Worm (Caenorhabditis elegans) whole organism, L3 larva: ENCODE measurements around the gene ssup-72.

Experiments
- R02D3.7 ChIP-seq: fragments of 150-350 bp; optimal IDR thresholded peaks from 2 replicates; lab custom pipeline; 2014; ENCODE audit warnings: missing biosample characterization, missing genetic modification characterization
- ZK546.5 ChIP-seq: sonication (generic microtip); optimal IDR thresholded peaks from 2 replicates; lab custom pipeline; 2017; ENCODE audit warnings: missing biosample characterization, missing genetic modification characterization
- aly-2 ChIP-seq: fragments of 150-350 bp; optimal IDR thresholded peaks from 2 replicates; lab custom pipeline; 2014; ENCODE audit warnings: missing biosample characterization, missing genetic modification characterization
- ama-1 ChIP-seq: fragments of 150-350 bp; optimal IDR thresholded peaks from 2 replicates; lab custom pipeline; 2018
- ceh-16 ChIP-seq: sonication (generic microtip); optimal IDR thresholded peaks from 2 replicates; lab custom pipeline; 2017; ENCODE audit warnings: missing biosample characterization, missing genetic modification characterization
- ceh-28 ChIP-seq: fragments of 150-350 bp; optimal IDR thresholded peaks from 2 replicates; lab custom pipeline; 2014; ENCODE audit warnings: missing biosample characterization, missing genetic modification reagents, missing genetic modification characterization
- ceh-82 ChIP-seq: fragments of 150-350 bp; optimal IDR thresholded peaks from 2 replicates; lab custom pipeline; 2014; ENCODE audit warnings: missing biosample characterization, missing genetic modification characterization
- ceh-9 ChIP-seq: sonication (generic microtip); optimal IDR thresholded peaks from 2 replicates; lab custom pipeline; 2018; ENCODE audit warnings: missing biosample characterization, missing genetic modification characterization
- egl-27 ChIP-seq: sonication (generic microtip); optimal IDR thresholded peaks from 4 replicates; lab custom pipeline; 2017; ENCODE audit warnings: missing biosample characterization, missing genetic modification reagents, missing genetic modification characterization
- egl-5 ChIP-seq: fragments of 150-350 bp; optimal IDR thresholded peaks from 2 replicates; lab custom pipeline; 2017; ENCODE audit warnings: missing biosample characterization, missing genetic modification reagents, missing genetic modification characterization, inconsistent platforms
- elt-1 ChIP-seq: fragments of 150-350 bp; optimal IDR thresholded peaks from 2 replicates; lab custom pipeline; 2014; ENCODE audit warnings: missing biosample characterization, missing genetic modification characterization
- elt-2 ChIP-seq: sonication (generic microtip); optimal IDR thresholded peaks from 2 replicates; lab custom pipeline; 2016; ENCODE audit warnings: missing genetic modification reagents, mild to moderate bottlenecking, missing genetic modification characterization, missing compliant biosample characterization
- elt-3 ChIP-seq, 3 experiments: fragments of 150-350 bp in 1 of 3; sonication (generic microtip) in 2 of 3; optimal IDR thresholded peaks; 2 replicates in 2 of 3; 4 replicates in 1 of 3; lab custom pipeline; 2014 to 2017; ENCODE audit warnings: missing biosample characterization in 3 of 3, missing genetic modification characterization in 3 of 3
- fkh-10 ChIP-seq: sonication (generic microtip); optimal IDR thresholded peaks from 2 replicates; lab custom pipeline; 2017; ENCODE audit warnings: missing biosample characterization, missing genetic modification reagents, missing genetic modification characterization
- fkh-2 ChIP-seq: fragments of 150-350 bp; optimal IDR thresholded peaks from 2 replicates; lab custom pipeline; 2014; ENCODE audit warnings: missing biosample characterization, missing genetic modification reagents, missing genetic modification characterization
- jun-1 ChIP-seq: fragments of 150-350 bp; optimal IDR thresholded peaks from 2 replicates; lab custom pipeline; 2014; ENCODE audit warnings: missing biosample characterization, missing genetic modification reagents, missing genetic modification characterization
- lin-15B ChIP-seq: fragments of 150-350 bp; optimal IDR thresholded peaks from 2 replicates; lab custom pipeline; 2014; ENCODE audit warnings: missing biosample characterization, missing genetic modification characterization
- lin-39 ChIP-seq: fragments of 150-350 bp; optimal IDR thresholded peaks from 2 replicates; lab custom pipeline; 2018; ENCODE audit warnings: missing biosample characterization, missing genetic modification reagents, missing genetic modification characterization
- lsy-12 ChIP-seq: sonication (generic microtip); optimal IDR thresholded peaks from 2 replicates; lab custom pipeline; 2016; ENCODE audit warnings: mild to moderate bottlenecking, missing genetic modification characterization, missing compliant biosample characterization
- mdl-1 ChIP-seq: fragments of 150-350 bp; optimal IDR thresholded peaks from 2 replicates; lab custom pipeline; 2014; ENCODE audit warnings: missing biosample characterization, missing genetic modification characterization
- mml-1 ChIP-seq: fragments of 150-350 bp; sonication (generic microtip); optimal IDR thresholded peaks from 3 replicates; lab custom pipeline; 2014; ENCODE audit warnings: missing biosample characterization, missing genetic modification characterization
- nfya-1 ChIP-seq: sonication (generic microtip); optimal IDR thresholded peaks from 2 replicates; lab custom pipeline; 2017; ENCODE audit warnings: missing genetic modification characterization, mild to moderate bottlenecking, missing compliant biosample characterization, antibody characterized with exemption, moderate library complexity; ENCODE audit not compliant: insufficient read depth
- nhr-11 ChIP-seq: fragments of 150-350 bp; optimal IDR thresholded peaks from 2 replicates; lab custom pipeline; 2014; ENCODE audit warnings: missing biosample characterization, missing genetic modification characterization
- nhr-12 ChIP-seq: fragments of 150-350 bp; optimal IDR thresholded peaks from 2 replicates; lab custom pipeline; 2014; ENCODE audit warnings: missing biosample characterization, missing genetic modification characterization
- nhr-23 ChIP-seq: fragments of 150-350 bp; optimal IDR thresholded peaks from 2 replicates; lab custom pipeline; 2014; ENCODE audit warnings: missing biosample characterization, missing genetic modification reagents, missing genetic modification characterization
- nhr-25 ChIP-seq: sonication (generic microtip); optimal IDR thresholded peaks from 2 replicates; lab custom pipeline; 2017; ENCODE audit warnings: missing biosample characterization, missing genetic modification characterization
- nhr-28 ChIP-seq: fragments of 150-350 bp; optimal IDR thresholded peaks from 2 replicates; lab custom pipeline; 2014; ENCODE audit warnings: missing biosample characterization, missing genetic modification characterization
- nhr-43 ChIP-seq: sonication (generic microtip); optimal IDR thresholded peaks from 2 replicates; lab custom pipeline; 2016; ENCODE audit warnings: mild to moderate bottlenecking, missing genetic modification characterization, missing compliant biosample characterization; ENCODE audit not compliant: poor library complexity, severe bottlenecking
- nhr-67 ChIP-seq: fragments of 150-350 bp; optimal IDR thresholded peaks from 2 replicates; lab custom pipeline; 2014; ENCODE audit warnings: missing biosample characterization, missing genetic modification characterization
- pha-4 ChIP-seq: fragments of 150-350 bp; optimal IDR thresholded peaks from 2 replicates; lab custom pipeline; 2014; ENCODE audit warnings: missing biosample characterization, missing genetic modification reagents, missing genetic modification characterization
- pqm-1 ChIP-seq: fragments of 150-350 bp; optimal IDR thresholded peaks from 2 replicates; lab custom pipeline; 2017; ENCODE audit warnings: missing biosample characterization, missing genetic modification characterization, inconsistent platforms
- skn-1 ChIP-seq: fragments of 150-350 bp; optimal IDR thresholded peaks from 2 replicates; lab custom pipeline; 2014; ENCODE audit warnings: missing biosample characterization, missing genetic modification characterization
- snpc-4 ChIP-seq: fragments of 150-350 bp; optimal IDR thresholded peaks from 2 replicates; lab custom pipeline; 2014; ENCODE audit warnings: missing biosample characterization, missing genetic modification characterization
- tbx-2 ChIP-seq: sonication (generic microtip); optimal IDR thresholded peaks from 2 replicates; lab custom pipeline; 2016; ENCODE audit warnings: mild to moderate bottlenecking, missing genetic modification characterization, missing compliant biosample characterization
- unc-39 ChIP-seq: sonication (generic microtip); optimal IDR thresholded peaks from 4 replicates; lab custom pipeline; 2017; ENCODE audit warnings: missing biosample characterization, missing genetic modification characterization
- unc-62 ChIP-seq: fragments of 150-350 bp; sonication (generic microtip); optimal IDR thresholded peaks from 4 replicates; lab custom pipeline; 2014; ENCODE audit warnings: missing biosample characterization, missing genetic modification reagents, missing genetic modification characterization
- zag-1 ChIP-seq: fragments of 150-350 bp; optimal IDR thresholded peaks from 2 replicates; lab custom pipeline; 2014; ENCODE audit warnings: missing biosample characterization, missing genetic modification characterization
- ztf-11 ChIP-seq: fragments of 150-350 bp; optimal IDR thresholded peaks from 2 replicates; lab custom pipeline; 2014; ENCODE audit warnings: missing biosample characterization, missing genetic modification characterization
- ztf-4 ChIP-seq: fragments of 150-350 bp; optimal IDR thresholded peaks from 2 replicates; lab custom pipeline; 2014; ENCODE audit warnings: missing biosample characterization, missing genetic modification characterization

ssup-72 gene

ce11 chrII:6823912-6824311, 47.5 kb downstream of the ssup-72 start:
- TF ChIP-seq tbx-2 (tag; lab: Kevin White, UChicago) (no peak), snpc-4 (tag; lab: Kevin White, UChicago) (peak; percentile 33), mml-1 (tag; lab: Kevin White, UChicago) (no peak), skn-1 (tag; lab: Kevin White, UChicago) (no peak), mdl-1 (tag; lab: Kevin White, UChicago) (peak; percentile 20), unc-62 (peak; percentile 51), nhr-25 (tag; lab: Kevin White, UChicago) (peak; percentile 20), lin-39 (tag; lab: Kevin White, UChicago) (peak; percentile 36), elt-1 (tag; lab: Kevin White, UChicago) (peak; percentile 52), nhr-23 (tag; lab: Kevin White, UChicago) (peak; percentile 40), nfya-1 (tag; lab: Kevin White, UChicago) (peak; percentile 48)

DNA sequence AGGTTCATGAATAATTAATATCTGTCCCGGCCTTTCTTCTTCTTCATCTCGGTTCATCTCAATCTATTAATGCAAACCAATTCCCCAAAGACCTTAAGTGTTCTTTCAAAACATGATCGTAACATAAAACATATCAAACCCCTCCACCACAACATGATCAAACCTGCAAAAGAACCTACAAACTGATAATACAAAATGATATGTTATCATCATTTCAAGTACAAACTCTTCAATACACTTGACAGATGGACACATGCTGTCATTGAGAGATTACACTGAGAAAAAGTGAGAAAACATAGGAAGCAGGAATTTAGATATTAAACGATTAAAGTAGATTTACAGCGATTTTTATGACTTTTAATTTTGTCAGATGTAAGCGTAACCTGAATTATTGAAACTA, 48.1 kb downstream of the ssup-72 start:
- TF ChIP-seq jun-1 (tag; lab: Kevin White, UChicago) (no peak), egl-27 (tag; lab: Kevin White, UChicago) (no peak), ceh-82 (no peak), elt-1 (tag; lab: Kevin White, UChicago) (no peak), pqm-1 (tag; lab: Kevin White, UChicago) (peak; percentile 79), ztf-4 (tag; lab: Kevin White, UChicago) (no peak), unc-39 (tag; lab: Kevin White, UChicago) (no peak), nhr-25 (tag; lab: Kevin White, UChicago) (peak; percentile 12), fkh-10 (GFP tag; lab: Kevin White, UChicago) (no peak), elt-2 (tag; lab: Kevin White, UChicago) (peak; percentile 87), nhr-12 (no peak), nhr-28 (tag; lab: Kevin White, UChicago) (no peak), nhr-43 (no peak), nhr-11 (tag; lab: Kevin White, UChicago) (no peak), lin-15B (tag; lab: Kevin White, UChicago) (no peak), lsy-12 (no peak), skn-1 (tag; lab: Kevin White, UChicago) (no peak), aly-2 (no peak), ceh-16 (no peak), lin-39 (tag; lab: Kevin White, UChicago) (no peak), mdl-1 (tag; lab: Kevin White, UChicago) (no peak), tbx-2 (tag; lab: Kevin White, UChicago) (no peak), R02D3.7 (tag; lab: Kevin White, UChicago) (no peak), snpc-4 (tag; lab: Kevin White, UChicago) (no peak), ZK546.5 (tag; lab: Kevin White, UChicago) (no peak), ama-1 (lab: Kevin White, UChicago) (no peak), ceh-9 (tag; lab: Kevin White, UChicago) (no peak), ztf-11 (tag; lab: Kevin White, UChicago) (no peak), unc-62 (peak; percentile 69), ceh-28 (no peak)

ce11 chrII:6825732-6826131, 49.3 kb downstream of the ssup-72 start:
- peak; percentile 27 for TF ChIP-seq nfya-1 (tag; lab: Kevin White, UChicago)
- TF ChIP-seq pha-4 (tag; lab: Kevin White, UChicago), result no peak
- no peak for TF ChIP-seq skn-1 (tag; lab: Kevin White, UChicago)
- TF ChIP-seq nhr-11 (tag; lab: Kevin White, UChicago), result no peak
- TF ChIP-seq nhr-43, result peak; percentile 63
- no peak for TF ChIP-seq nhr-28 (tag; lab: Kevin White, UChicago)
- no peak for TF ChIP-seq ama-1 (lab: Kevin White, UChicago)
- TF ChIP-seq ztf-11 (tag; lab: Kevin White, UChicago), result no peak
- peak; percentile 45 for TF ChIP-seq egl-5 (tag; lab: Kevin White, UChicago)
- no peak for TF ChIP-seq zag-1 (tag; lab: Kevin White, UChicago)
- no peak for TF ChIP-seq mml-1 (tag; lab: Kevin White, UChicago)
- TF ChIP-seq lsy-12, result no peak
- no peak for TF ChIP-seq tbx-2 (tag; lab: Kevin White, UChicago)
- no peak for TF ChIP-seq fkh-2 (tag; lab: Kevin White, UChicago)
- no peak for TF ChIP-seq nhr-12
- TF ChIP-seq lin-39 (tag; lab: Kevin White, UChicago), result peak; percentile 63
- peak; percentile 91 for TF ChIP-seq unc-62
- TF ChIP-seq elt-3 (tag; optimal IDR thresholded peaks at IDR 0.05; lab: Kevin White, UChicago), result no peak
- no peak for TF ChIP-seq nhr-67
- peak; percentile 53 for TF ChIP-seq nhr-23 (tag; lab: Kevin White, UChicago)
- no peak for TF ChIP-seq lin-15B (tag; lab: Kevin White, UChicago)
- TF ChIP-seq egl-27 (tag; lab: Kevin White, UChicago), result no peak
- peak; percentile 38 for TF ChIP-seq nhr-25 (tag; lab: Kevin White, UChicago)
